Worm (Caenorhabditis elegans) whole organism, L3 larva: ENCODE results near the gene nhr-16.
A peak's percentile ranks its signal among the peaks of the same experiment; 100 is the strongest.

ENCODE experiments used
- ZK546.5 ChIP-seq: sonication (generic microtip); optimal IDR thresholded peaks from 2 replicates; lab custom pipeline; 2017; ENCODE audit warnings: missing biosample characterization, missing genetic modification characterization
- aly-2 ChIP-seq: fragments of 150-350 bp; optimal IDR thresholded peaks from 2 replicates; lab custom pipeline; 2014; ENCODE audit warnings: missing biosample characterization, missing genetic modification characterization
- ama-1 ChIP-seq: fragments of 150-350 bp; optimal IDR thresholded peaks from 2 replicates; lab custom pipeline; 2018
- ceh-16 ChIP-seq: sonication (generic microtip); optimal IDR thresholded peaks from 2 replicates; lab custom pipeline; 2017; ENCODE audit warnings: missing biosample characterization, missing genetic modification characterization
- ceh-28 ChIP-seq: fragments of 150-350 bp; optimal IDR thresholded peaks from 2 replicates; lab custom pipeline; 2014; ENCODE audit warnings: missing biosample characterization, missing genetic modification reagents, missing genetic modification characterization
- ceh-82 ChIP-seq: fragments of 150-350 bp; optimal IDR thresholded peaks from 2 replicates; lab custom pipeline; 2014; ENCODE audit warnings: missing biosample characterization, missing genetic modification characterization
- egl-27 ChIP-seq: sonication (generic microtip); optimal IDR thresholded peaks from 4 replicates; lab custom pipeline; 2017; ENCODE audit warnings: missing biosample characterization, missing genetic modification reagents, missing genetic modification characterization
- elt-1 ChIP-seq: fragments of 150-350 bp; optimal IDR thresholded peaks from 2 replicates; lab custom pipeline; 2014; ENCODE audit warnings: missing biosample characterization, missing genetic modification characterization
- elt-2 ChIP-seq: sonication (generic microtip); optimal IDR thresholded peaks from 2 replicates; lab custom pipeline; 2016; ENCODE audit warnings: missing genetic modification reagents, mild to moderate bottlenecking, missing genetic modification characterization, missing compliant biosample characterization
- fkh-10 ChIP-seq: sonication (generic microtip); optimal IDR thresholded peaks from 2 replicates; lab custom pipeline; 2017; ENCODE audit warnings: missing biosample characterization, missing genetic modification reagents, missing genetic modification characterization
- fkh-2 ChIP-seq: fragments of 150-350 bp; optimal IDR thresholded peaks from 2 replicates; lab custom pipeline; 2014; ENCODE audit warnings: missing biosample characterization, missing genetic modification reagents, missing genetic modification characterization
- fos-1 ChIP-seq: fragments of 150-350 bp; optimal IDR thresholded peaks from 2 replicates; lab custom pipeline; 2014; ENCODE audit warnings: missing biosample characterization, missing genetic modification characterization
- hmg-11 ChIP-seq: sonication (generic microtip); optimal IDR thresholded peaks from 2 replicates; lab custom pipeline; 2016; ENCODE audit warnings: missing genetic modification characterization, missing compliant biosample characterization
- jun-1 ChIP-seq: fragments of 150-350 bp; optimal IDR thresholded peaks from 2 replicates; lab custom pipeline; 2014; ENCODE audit warnings: missing biosample characterization, missing genetic modification reagents, missing genetic modification characterization
- lin-15B ChIP-seq: fragments of 150-350 bp; optimal IDR thresholded peaks from 2 replicates; lab custom pipeline; 2014; ENCODE audit warnings: missing biosample characterization, missing genetic modification characterization
- lin-39 ChIP-seq: fragments of 150-350 bp; optimal IDR thresholded peaks from 2 replicates; lab custom pipeline; 2018; ENCODE audit warnings: missing biosample characterization, missing genetic modification reagents, missing genetic modification characterization
- lsy-12 ChIP-seq: sonication (generic microtip); optimal IDR thresholded peaks from 2 replicates; lab custom pipeline; 2016; ENCODE audit warnings: mild to moderate bottlenecking, missing genetic modification characterization, missing compliant biosample characterization
- mml-1 ChIP-seq: fragments of 150-350 bp; sonication (generic microtip); optimal IDR thresholded peaks from 3 replicates; lab custom pipeline; 2014; ENCODE audit warnings: missing biosample characterization, missing genetic modification characterization
- nfya-1 ChIP-seq: sonication (generic microtip); optimal IDR thresholded peaks from 2 replicates; lab custom pipeline; 2017; ENCODE audit warnings: missing genetic modification characterization, mild to moderate bottlenecking, missing compliant biosample characterization, antibody characterized with exemption, moderate library complexity; ENCODE audit not compliant: insufficient read depth
- nhr-11 ChIP-seq: fragments of 150-350 bp; optimal IDR thresholded peaks from 2 replicates; lab custom pipeline; 2014; ENCODE audit warnings: missing biosample characterization, missing genetic modification characterization
- nhr-12 ChIP-seq: fragments of 150-350 bp; optimal IDR thresholded peaks from 2 replicates; lab custom pipeline; 2014; ENCODE audit warnings: missing biosample characterization, missing genetic modification characterization
- nhr-23 ChIP-seq: fragments of 150-350 bp; optimal IDR thresholded peaks from 2 replicates; lab custom pipeline; 2014; ENCODE audit warnings: missing biosample characterization, missing genetic modification reagents, missing genetic modification characterization
- nhr-25 ChIP-seq: sonication (generic microtip); optimal IDR thresholded peaks from 2 replicates; lab custom pipeline; 2017; ENCODE audit warnings: missing biosample characterization, missing genetic modification characterization
- nhr-28 ChIP-seq: fragments of 150-350 bp; optimal IDR thresholded peaks from 2 replicates; lab custom pipeline; 2014; ENCODE audit warnings: missing biosample characterization, missing genetic modification characterization
- nhr-67 ChIP-seq: fragments of 150-350 bp; optimal IDR thresholded peaks from 2 replicates; lab custom pipeline; 2014; ENCODE audit warnings: missing biosample characterization, missing genetic modification characterization
- nhr-76 ChIP-seq: fragments of 150-350 bp; sonication (generic microtip); optimal IDR thresholded peaks from 5 replicates; lab custom pipeline; 2014; ENCODE audit warnings: missing biosample characterization, missing genetic modification characterization
- nhr-77 ChIP-seq: fragments of 150-350 bp; optimal IDR thresholded peaks from 2 replicates; lab custom pipeline; 2014; ENCODE audit warnings: missing biosample characterization, missing genetic modification characterization
- pha-4 ChIP-seq: fragments of 150-350 bp; optimal IDR thresholded peaks from 2 replicates; lab custom pipeline; 2014; ENCODE audit warnings: missing biosample characterization, missing genetic modification reagents, missing genetic modification characterization
- sea-2 ChIP-seq: fragments of 150-350 bp; sonication (generic microtip); optimal IDR thresholded peaks from 4 replicates; lab custom pipeline; 2014; ENCODE audit warnings: missing biosample characterization, missing genetic modification reagents, missing genetic modification characterization
- snpc-4 ChIP-seq: fragments of 150-350 bp; optimal IDR thresholded peaks from 2 replicates; lab custom pipeline; 2014; ENCODE audit warnings: missing biosample characterization, missing genetic modification characterization
- tbx-2 ChIP-seq: sonication (generic microtip); optimal IDR thresholded peaks from 2 replicates; lab custom pipeline; 2016; ENCODE audit warnings: mild to moderate bottlenecking, missing genetic modification characterization, missing compliant biosample characterization
- unc-39 ChIP-seq: sonication (generic microtip); optimal IDR thresholded peaks from 4 replicates; lab custom pipeline; 2017; ENCODE audit warnings: missing biosample characterization, missing genetic modification characterization
- unc-62 ChIP-seq: fragments of 150-350 bp; sonication (generic microtip); optimal IDR thresholded peaks from 4 replicates; lab custom pipeline; 2014; ENCODE audit warnings: missing biosample characterization, missing genetic modification reagents, missing genetic modification characterization
- zag-1 ChIP-seq: fragments of 150-350 bp; optimal IDR thresholded peaks from 2 replicates; lab custom pipeline; 2014; ENCODE audit warnings: missing biosample characterization, missing genetic modification characterization
- ztf-11 ChIP-seq: fragments of 150-350 bp; optimal IDR thresholded peaks from 2 replicates; lab custom pipeline; 2014; ENCODE audit warnings: missing biosample characterization, missing genetic modification characterization
- ztf-4 ChIP-seq: fragments of 150-350 bp; optimal IDR thresholded peaks from 2 replicates; lab custom pipeline; 2014; ENCODE audit warnings: missing biosample characterization, missing genetic modification characterization

Gene nhr-16

DNA sequence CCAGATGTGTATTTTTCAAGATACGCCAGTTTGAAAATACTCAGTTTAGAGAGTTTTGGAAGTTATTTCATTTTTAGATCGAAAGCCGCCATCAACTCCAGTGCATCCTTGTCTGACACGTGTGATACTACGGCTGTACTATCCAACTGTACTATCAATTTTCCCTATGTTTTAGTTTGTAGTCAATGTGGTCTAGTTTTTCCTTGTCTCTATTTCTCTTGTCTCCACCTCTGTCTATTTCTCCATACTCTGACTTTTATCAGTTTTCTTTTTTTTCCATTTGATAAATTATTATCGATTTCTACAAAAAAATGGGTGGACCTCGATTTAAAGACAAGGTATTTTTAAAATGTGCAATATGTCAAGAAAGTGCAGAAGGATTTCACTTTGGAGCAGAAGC is at the start of gene nhr-16:
TSS of gene nhr-16 (plus strand) at position 205 of the 400 bp plus-strand sequence.
- TF ChIP-seq elt-2 (tag; lab: Kevin White, UChicago) (peak; percentile 33), nhr-23 (tag; lab: Kevin White, UChicago) (no peak), zag-1 (tag; lab: Kevin White, UChicago) (no peak)

DNA sequence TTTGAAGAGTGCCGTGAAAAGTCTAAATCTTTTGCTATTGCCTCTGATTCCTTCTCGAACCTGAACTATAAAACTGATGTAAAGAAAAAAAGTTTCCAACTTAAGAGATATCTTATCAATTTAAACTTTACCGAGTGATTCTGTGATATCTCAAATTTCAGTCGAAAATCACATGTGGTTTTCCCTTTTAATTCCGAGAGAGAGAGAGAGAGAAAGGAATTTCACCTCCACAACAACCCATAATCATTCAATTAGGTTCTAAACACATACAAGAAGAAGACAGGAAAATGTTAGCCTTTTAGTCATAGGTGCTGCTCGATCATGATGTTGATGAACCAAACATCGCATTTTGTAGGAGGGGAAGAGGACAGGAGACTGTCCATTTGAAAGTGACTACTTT is 47.5 kb upstream of the nhr-16 start:
- TF ChIP-seq jun-1 (tag; lab: Kevin White, UChicago) = no peak
- TF ChIP-seq nhr-77 (tag; lab: Kevin White, UChicago) = no peak
- no peak for TF ChIP-seq pha-4 (tag; lab: Kevin White, UChicago)
- TF ChIP-seq unc-39 (tag; lab: Kevin White, UChicago) = no peak
- no peak for TF ChIP-seq ztf-11 (tag; lab: Kevin White, UChicago)
- TF ChIP-seq nfya-1 (tag; lab: Kevin White, UChicago) = no peak
- no peak for TF ChIP-seq tbx-2 (tag; lab: Kevin White, UChicago)
- TF ChIP-seq fos-1 (tag; lab: Kevin White, UChicago) = no peak
- no peak for TF ChIP-seq lin-39
- TF ChIP-seq ZK546.5 (tag; lab: Kevin White, UChicago) = no peak
- TF ChIP-seq mml-1 (tag; lab: Kevin White, UChicago) = no peak
- TF ChIP-seq nhr-23 (tag; lab: Kevin White, UChicago) = no peak
- TF ChIP-seq nhr-67 (tag; lab: Kevin White, UChicago) = no peak
- TF ChIP-seq elt-1 (tag; lab: Kevin White, UChicago) = no peak
- no peak for TF ChIP-seq lsy-12 (tag; lab: Kevin White, UChicago)
- no peak for TF ChIP-seq egl-27 (tag; lab: Kevin White, UChicago)

DNA sequence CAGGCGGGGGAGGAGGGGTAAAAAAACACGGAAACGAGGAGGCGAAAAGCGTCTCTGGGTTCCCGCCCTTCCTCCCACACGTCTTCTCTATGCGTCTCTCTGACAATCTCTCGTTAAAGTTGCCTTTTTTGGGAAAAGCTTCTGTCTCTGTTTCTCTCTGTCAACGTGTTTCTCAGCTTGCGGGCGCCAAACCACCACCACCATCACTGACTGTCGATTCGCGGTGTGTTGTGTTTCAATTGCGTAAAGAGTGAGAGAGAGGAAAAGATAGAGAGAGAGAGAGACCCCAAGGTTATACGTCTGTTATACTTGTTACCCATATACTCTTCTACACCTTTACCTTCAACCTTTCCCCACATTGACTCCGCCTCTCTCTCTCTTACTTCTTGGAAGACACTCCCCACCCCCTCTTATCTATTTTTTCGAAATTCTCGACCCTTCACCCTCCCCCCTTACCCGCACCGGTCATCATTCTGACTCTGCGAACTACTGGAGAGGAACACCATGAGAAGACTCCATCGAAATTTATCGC is 46.0 kb upstream of the nhr-16 start, which contains the start of gene mlt-7:
TSS of gene mlt-7 (plus strand) at position 482 of the 532 bp plus-strand sequence.
- no peak for TF ChIP-seq nhr-76 (tag; lab: Kevin White, UChicago)
- peak; percentile 16 for TF ChIP-seq nhr-23 (tag; lab: Kevin White, UChicago)
- no peak for TF ChIP-seq aly-2 (tag; lab: Kevin White, UChicago)
- TF ChIP-seq lin-39 = no peak
- TF ChIP-seq fkh-2 (tag; lab: Kevin White, UChicago) = no peak
- TF ChIP-seq nhr-67 (tag; lab: Kevin White, UChicago) = no peak
- no peak for TF ChIP-seq nfya-1 (tag; lab: Kevin White, UChicago)
- TF ChIP-seq mml-1 (tag; lab: Kevin White, UChicago) = no peak
- no peak for TF ChIP-seq unc-62 (GFP tag; lab: Kevin White, UChicago)
- TF ChIP-seq lsy-12 (tag; lab: Kevin White, UChicago) = no peak
- TF ChIP-seq ZK546.5 (tag; lab: Kevin White, UChicago) = no peak
- TF ChIP-seq nhr-25 (tag; lab: Kevin White, UChicago) = peak; percentile 91
- TF ChIP-seq elt-1 (tag; lab: Kevin White, UChicago) = peak; percentile 15
- no peak for TF ChIP-seq fkh-10 (GFP tag; lab: Kevin White, UChicago)
- no peak for TF ChIP-seq sea-2 (GFP tag; lab: Kevin White, UChicago)
- TF ChIP-seq ama-1 (lab: Kevin White, UChicago) = no peak
- no peak for TF ChIP-seq nhr-77 (tag; lab: Kevin White, UChicago)

DNA sequence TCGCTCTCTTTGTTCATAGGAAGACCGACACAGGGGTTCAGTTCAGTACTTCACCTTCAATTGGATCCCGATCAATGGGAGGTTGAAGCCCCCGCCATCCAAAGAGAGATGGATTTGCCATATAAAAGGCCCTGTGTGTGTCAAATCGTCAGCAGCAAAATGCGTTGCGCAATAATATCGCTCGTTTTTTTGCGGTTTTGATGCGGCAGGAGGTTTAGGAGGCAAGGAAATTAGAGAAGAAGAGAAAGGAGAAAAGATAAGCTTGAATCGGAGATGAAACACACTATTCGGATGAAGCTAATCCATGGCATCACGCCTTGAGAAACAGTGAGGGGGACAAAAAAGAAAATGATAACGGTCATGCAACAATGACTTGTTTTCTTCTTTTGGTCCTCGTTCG is 44.2 kb upstream of the nhr-16 start:
- TF ChIP-seq ZK546.5 (tag; lab: Kevin White, UChicago) (no peak), ceh-82 (tag; lab: Kevin White, UChicago) (no peak), pha-4 (tag; lab: Kevin White, UChicago) (no peak), tbx-2 (tag; lab: Kevin White, UChicago) (no peak), nhr-28 (no peak), lin-39 (no peak), fkh-2 (tag; lab: Kevin White, UChicago) (no peak), nhr-23 (tag; lab: Kevin White, UChicago) (no peak), snpc-4 (no peak), ceh-16 (no peak), hmg-11 (no peak), nhr-12 (tag; lab: Kevin White, UChicago) (no peak), lin-15B (tag; lab: Kevin White, UChicago) (no peak), nhr-77 (tag; lab: Kevin White, UChicago) (no peak), nhr-76 (tag; lab: Kevin White, UChicago) (no peak), ceh-28 (tag; lab: Kevin White, UChicago) (no peak), zag-1 (tag; lab: Kevin White, UChicago) (no peak), ztf-4 (tag; lab: Kevin White, UChicago) (no peak), nhr-11 (tag; lab: Kevin White, UChicago) (no peak)
